Fruit fly (Drosophila melanogaster): Measurements from ENCODE around the gene CG5194.

DNA sequence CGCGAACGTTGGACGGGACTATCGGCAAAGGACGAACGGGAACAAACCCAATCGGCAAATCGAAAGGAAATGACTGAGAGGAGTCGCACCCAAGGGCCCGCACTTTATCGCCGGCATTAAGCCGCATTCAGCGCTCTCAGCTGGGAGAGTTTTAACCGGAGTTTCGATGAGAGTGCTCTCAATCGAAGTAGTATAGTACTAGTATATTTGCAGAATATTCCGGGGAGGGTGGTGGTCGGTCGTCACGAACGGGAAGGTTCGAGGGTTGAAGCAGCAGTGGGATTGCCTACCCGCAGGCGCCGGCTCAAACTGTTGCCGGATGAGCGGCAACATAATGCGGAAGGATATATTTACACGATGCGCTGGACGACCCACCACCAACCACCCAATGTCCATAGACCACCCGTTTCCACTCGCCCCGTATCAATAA lies 42.2 kb upstream of the CG5194 start:
- TF ChIP-seq Rel (GFP tag; optimal IDR thresholded peaks at IDR 0.05) (no peak), Rel (tag; optimal IDR thresholded peaks at IDR 0.05) (no peak), woc (GFP tag; optimal IDR thresholded peaks at IDR 0.05) (no peak), sv (GFP tag; optimal IDR thresholded peaks at IDR 0.05) (no peak), dmrt93B (GFP tag; optimal IDR thresholded peaks at IDR 0.05) (no peak), Vsx2 (GFP tag; optimal IDR thresholded peaks at IDR 0.05; ENCODE audit: partially characterized antibody) (no peak)

Data from whole organism, wandering third instar larva.